Worm (Caenorhabditis elegans) whole organism, L3 larva: ENCODE results near the gene Y60A3A.8.
A peak's percentile ranks its signal among the peaks of the same experiment; 100 is the strongest.

Experiments
- ZK546.5 ChIP-seq: sonication (generic microtip); optimal IDR thresholded peaks from 2 replicates; lab custom pipeline; 2017; ENCODE audit warnings: missing biosample characterization, missing genetic modification characterization
- ceh-28 ChIP-seq: fragments of 150-350 bp; optimal IDR thresholded peaks from 2 replicates; lab custom pipeline; 2014; ENCODE audit warnings: missing biosample characterization, missing genetic modification reagents, missing genetic modification characterization
- elt-2 ChIP-seq: sonication (generic microtip); optimal IDR thresholded peaks from 2 replicates; lab custom pipeline; 2016; ENCODE audit warnings: missing genetic modification reagents, mild to moderate bottlenecking, missing genetic modification characterization, missing compliant biosample characterization
- jun-1 ChIP-seq: fragments of 150-350 bp; optimal IDR thresholded peaks from 2 replicates; lab custom pipeline; 2014; ENCODE audit warnings: missing biosample characterization, missing genetic modification reagents, missing genetic modification characterization
- nhr-25 ChIP-seq: sonication (generic microtip); optimal IDR thresholded peaks from 2 replicates; lab custom pipeline; 2017; ENCODE audit warnings: missing biosample characterization, missing genetic modification characterization
- nhr-28 ChIP-seq: fragments of 150-350 bp; optimal IDR thresholded peaks from 2 replicates; lab custom pipeline; 2014; ENCODE audit warnings: missing biosample characterization, missing genetic modification characterization
- skn-1 ChIP-seq: fragments of 150-350 bp; optimal IDR thresholded peaks from 2 replicates; lab custom pipeline; 2014; ENCODE audit warnings: missing biosample characterization, missing genetic modification characterization

DNA sequence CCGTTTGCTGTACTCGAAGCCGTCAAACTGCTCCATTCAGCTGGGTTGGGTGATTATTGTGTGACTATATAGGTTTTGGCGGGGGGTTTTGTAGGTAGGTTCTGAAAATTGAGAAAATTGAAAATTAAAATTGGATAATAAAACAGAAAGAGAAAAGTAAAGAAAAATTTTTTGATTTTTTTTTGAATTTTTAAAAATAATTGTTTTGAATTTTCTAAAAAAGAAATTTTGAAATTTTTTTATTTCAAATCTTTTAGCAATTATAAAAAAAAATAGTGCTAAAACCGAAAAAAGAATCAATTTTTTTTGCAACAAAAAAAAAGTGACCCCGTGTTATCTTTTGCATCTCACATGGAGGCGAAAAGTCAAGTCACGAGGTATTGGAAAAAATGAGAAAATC, 54.6 kb downstream of the Y60A3A.8 start, which contains the start of gene unc-51:
- TF ChIP-seq elt-2 (peak; percentile 7), nhr-25 (tag; lab: Kevin White, UChicago) (no peak), ceh-28 (tag; lab: Kevin White, UChicago) (no peak), jun-1 (tag; lab: Kevin White, UChicago) (no peak), ZK546.5 (no peak), skn-1 (tag; lab: Kevin White, UChicago) (no peak), nhr-28 (tag; lab: Kevin White, UChicago) (no peak)
